Worm (Caenorhabditis elegans) whole organism, early embryonic: ENCODE measurements around the gene H34I24.2.
"Not testable (repeated sequence)": the region's sequence is repeated elsewhere in the genome, so short reads cannot be mapped to it uniquely, and the experiment has no call there.

Experiments
- F13C5.2 ChIP-seq: sonication (generic microtip); optimal IDR thresholded peaks from 2 replicates; lab custom pipeline; 2017; ENCODE audit warnings: mild to moderate bottlenecking, missing genetic modification characterization, inconsistent platforms, missing compliant biosample characterization
- ama-1 ChIP-seq: fragments of 150-350 bp; optimal IDR thresholded peaks from 2 replicates; lab custom pipeline; 2014
- ceh-13 ChIP-seq: fragments of 200-800 bp; sonication (Bioruptor generic); optimal IDR thresholded peaks from 2 replicates; lab custom pipeline; 2018; ENCODE audit warnings: mild to moderate bottlenecking, missing genetic modification characterization, missing compliant biosample characterization
- ceh-36 ChIP-seq: sonication (generic microtip); optimal IDR thresholded peaks from 2 replicates; lab custom pipeline; 2016; ENCODE audit warnings: missing genetic modification characterization, inconsistent platforms, missing compliant biosample characterization
- ets-7 ChIP-seq: sonication (generic microtip); optimal IDR thresholded peaks from 2 replicates; lab custom pipeline; 2016; ENCODE audit warnings: missing genotype, missing genetic modification characterization, missing compliant biosample characterization
- flt-1 ChIP-seq: fragments of 200-800 bp; sonication (Bioruptor generic); IDR thresholded peaks from 2 replicates; pipeline ENCODE4 v1.3.6; 2022; ENCODE audit warnings: missing genetic modification characterization, missing compliant biosample characterization
- hmbx-1 ChIP-seq: sonication (generic microtip); optimal IDR thresholded peaks from 2 replicates; lab custom pipeline; 2016; ENCODE audit warnings: mild to moderate bottlenecking, missing genetic modification characterization, missing compliant biosample characterization
- hnd-1 ChIP-seq: sonication (generic microtip); optimal IDR thresholded peaks from 2 replicates; lab custom pipeline; 2016; ENCODE audit warnings: missing genetic modification characterization, missing compliant biosample characterization
- pes-1 ChIP-seq: fragments of 200-800 bp; sonication (Bioruptor generic); IDR thresholded peaks from 2 replicates; pipeline ENCODE4 v1.3.6; 2022; ENCODE audit warnings: missing genetic modification reagents, missing genetic modification characterization, missing compliant biosample characterization
- scrt-1 ChIP-seq: fragments of 200-800 bp; sonication (Bioruptor generic); IDR thresholded peaks from 2 replicates; pipeline ENCODE4 v1.3.6; 2022; ENCODE audit warnings: missing genetic modification characterization, missing compliant biosample characterization
- sea-1 ChIP-seq: fragments of 200-800 bp; sonication (Bioruptor generic); conservative IDR thresholded peaks from 2 replicates; pipeline ENCODE4 v1.3.6; 2022; ENCODE audit warnings: missing genetic modification characterization, missing compliant biosample characterization
- tbx-11 ChIP-seq: fragments of 200-800 bp; sonication (Bioruptor generic); IDR thresholded peaks from 2 replicates; pipeline ENCODE4 v1.3.6; 2022; ENCODE audit warnings: missing genetic modification characterization, missing compliant biosample characterization
- tbx-37 ChIP-seq: fragments of 200-800 bp; sonication (Bioruptor generic); conservative IDR thresholded peaks from 2 replicates; pipeline ENCODE4 v1.3.6; 2022; ENCODE audit warnings: missing genetic modification reagents, missing genetic modification characterization, missing compliant biosample characterization

- not testable (repeated sequence) for TF ChIP-seq scrt-1 (GFP tag; lab: Robert Waterston, UW); ceh-36; ama-1 (lab: Kevin White, UChicago); flt-1; ets-7 (tag; lab: Kevin White, UChicago); sea-1; tbx-37 (GFP tag; lab: Robert Waterston, UW); hmbx-1 (tag; lab: Kevin White, UChicago); F13C5.2 (tag; lab: Kevin White, UChicago); pes-1 (GFP tag; lab: Robert Waterston, UW); ceh-13 (GFP tag; lab: Kevin White, UChicago); hnd-1 (tag; lab: Kevin White, UChicago); tbx-11 (GFP tag; lab: Robert Waterston, UW)
Measured at ce11 chrIII:2881989-2882388, 40.1 kb downstream of the H34I24.2 start, which contains the start of gene F56F11.2.
